Fruit fly (Drosophila melanogaster) whole organism, prepupa: Measurements from ENCODE around the gene Schip1.
A peak's percentile ranks its signal among the peaks of the same experiment; 100 is the strongest.

Source experiments
- CG10631 ChIP-seq: fragments of 200-800 bp; sonication (Bioruptor generic); optimal IDR thresholded peaks from 2 replicates; lab custom pipeline; 2016; ENCODE audit warnings: missing biosample characterization, missing genetic modification characterization
- CG10669 ChIP-seq: fragments of 200-800 bp; sonication (Bioruptor generic); optimal IDR thresholded peaks from 3 replicates; lab custom pipeline; 2018; ENCODE audit warnings: missing biosample characterization, mild to moderate bottlenecking, missing genetic modification characterization, moderate library complexity
- CG11762 ChIP-seq: fragments of 200-800 bp; sonication (Bioruptor generic); optimal IDR thresholded peaks from 3 replicates; lab custom pipeline; 2016; ENCODE audit warnings: missing biosample characterization, missing genetic modification characterization; ENCODE audit not compliant: insufficient read depth
- CG15336 ChIP-seq: fragments of 200-800 bp; sonication (Bioruptor generic); IDR thresholded peaks from 2 replicates; pipeline ENCODE4 v1.3.6; 2022; ENCODE audit warnings: missing biosample characterization, missing genetic modification characterization
- CG1621 ChIP-seq: fragments of 200-800 bp; sonication (Bioruptor generic); optimal IDR thresholded peaks from 3 replicates; lab custom pipeline; 2018; ENCODE audit warnings: missing biosample characterization, mild to moderate bottlenecking, missing genetic modification characterization
- CG16779 ChIP-seq: fragments of 200-800 bp; sonication (Bioruptor generic); optimal IDR thresholded peaks from 3 replicates; lab custom pipeline; 2017; ENCODE audit warnings: missing biosample characterization, mild to moderate bottlenecking, missing genetic modification characterization
- CG3032 ChIP-seq: fragments of 200-800 bp; optimal IDR thresholded peaks from 2 replicates; lab custom pipeline; 2019; ENCODE audit warnings: missing biosample characterization, mild to moderate bottlenecking, missing genetic modification characterization, moderate library complexity
- CG31627 ChIP-seq: fragments of 200-800 bp; sonication (Bioruptor generic); optimal IDR thresholded peaks from 3 replicates; lab custom pipeline; 2016; ENCODE audit warnings: missing biosample characterization, missing genetic modification characterization
- CG34406 ChIP-seq: fragments of 200-800 bp; sonication (Bioruptor generic); optimal IDR thresholded peaks from 3 replicates; lab custom pipeline; 2016; ENCODE audit warnings: missing biosample characterization, missing genetic modification characterization
- CG4318 ChIP-seq: fragments of 200-800 bp; sonication (Bioruptor generic); optimal IDR thresholded peaks from 3 replicates; lab custom pipeline; 2017; ENCODE audit warnings: missing biosample characterization, mild to moderate bottlenecking, missing genetic modification characterization
- CG6163 ChIP-seq: fragments of 200-800 bp; sonication (Bioruptor generic); IDR thresholded peaks from 3 replicates; pipeline ENCODE4 v1.3.6; 2022; ENCODE audit warnings: missing biosample characterization, missing genetic modification characterization
- CG6792 ChIP-seq: fragments of 200-800 bp; sonication (Bioruptor generic); optimal IDR thresholded peaks from 3 replicates; lab custom pipeline; 2016; ENCODE audit warnings: missing biosample characterization, missing genetic modification characterization
- CG6808 ChIP-seq: fragments of 200-800 bp; sonication (Bioruptor generic); optimal IDR thresholded peaks from 3 replicates; lab custom pipeline; 2017; ENCODE audit warnings: missing biosample characterization, missing genetic modification characterization, mild to moderate bottlenecking, moderate library complexity, missing genetic modification reagents
- CG6854 ChIP-seq: fragments of 200-800 bp; sonication (Bioruptor generic); optimal IDR thresholded peaks from 2 replicates; lab custom pipeline; 2017; ENCODE audit warnings: missing biosample characterization, mild to moderate bottlenecking, missing genetic modification characterization
- CG8119 ChIP-seq: fragments of 200-800 bp; sonication (Bioruptor generic); IDR thresholded peaks from 3 replicates; pipeline ENCODE4 v1.3.6; 2022; ENCODE audit warnings: missing biosample characterization, missing genetic modification characterization
- CG8632 ChIP-seq: fragments of 200-800 bp; sonication (Bioruptor generic); optimal IDR thresholded peaks from 3 replicates; lab custom pipeline; 2016; ENCODE audit warnings: missing biosample characterization, missing genetic modification characterization
- CG9139 ChIP-seq: fragments of 200-800 bp; sonication (Bioruptor generic); optimal IDR thresholded peaks from 3 replicates; lab custom pipeline; 2017; ENCODE audit warnings: missing biosample characterization, mild to moderate bottlenecking, missing genetic modification characterization
- Eip75B ChIP-seq: fragments of 200-800 bp; sonication (Bioruptor generic); optimal IDR thresholded peaks from 3 replicates; lab custom pipeline; 2016; ENCODE audit warnings: missing biosample characterization, missing genetic modification characterization
- Eip93F ChIP-seq: fragments of 200-800 bp; sonication (Bioruptor generic); optimal IDR thresholded peaks from 2 replicates; lab custom pipeline; 2016; ENCODE audit warnings: missing biosample characterization, mild to moderate bottlenecking, missing genetic modification characterization
- Ets96B ChIP-seq: fragments of 200-800 bp; optimal IDR thresholded peaks from 2 replicates; lab custom pipeline; 2019; ENCODE audit warnings: missing biosample characterization, mild to moderate bottlenecking, missing genetic modification characterization, moderate library complexity
- Gug ChIP-seq: fragments of 200-800 bp; sonication (Bioruptor generic); IDR thresholded peaks from 2 replicates; pipeline ENCODE4 v1.3.6; 2022; ENCODE audit warnings: missing biosample characterization, missing genetic modification characterization
- Hr38 ChIP-seq: sonication (Bioruptor generic); optimal IDR thresholded peaks from 2 replicates; lab custom pipeline; 2016; ENCODE audit warnings: missing biosample characterization, missing genetic modification characterization
- Hr39 ChIP-seq: fragments of 200-800 bp; sonication (Bioruptor generic); optimal IDR thresholded peaks from 2 replicates; lab custom pipeline; 2016; ENCODE audit warnings: missing biosample characterization, missing genetic modification characterization
- Hr4 ChIP-seq: fragments of 200-800 bp; sonication (Bioruptor generic); optimal IDR thresholded peaks from 3 replicates; lab custom pipeline; 2016; ENCODE audit warnings: missing biosample characterization, missing genetic modification characterization
- Met ChIP-seq: fragments of 200-800 bp; sonication (Bioruptor generic); optimal IDR thresholded peaks from 3 replicates; lab custom pipeline; 2016; ENCODE audit warnings: missing biosample characterization, missing genetic modification characterization
- Smox ChIP-seq: fragments of 200-800 bp; sonication (Bioruptor generic); optimal IDR thresholded peaks from 3 replicates; lab custom pipeline; 2016; ENCODE audit warnings: missing biosample characterization, missing genetic modification characterization
- Sox102F ChIP-seq: fragments of 200-800 bp; sonication (Bioruptor generic); optimal IDR thresholded peaks from 2 replicates; lab custom pipeline; 2016; ENCODE audit warnings: missing biosample characterization, mild to moderate bottlenecking, missing genetic modification characterization
- Sox14 ChIP-seq: fragments of 200-800 bp; sonication (Bioruptor generic); optimal IDR thresholded peaks from 3 replicates; lab custom pipeline; 2016; ENCODE audit warnings: missing biosample characterization, missing genetic modification characterization
- Sox15 ChIP-seq: fragments of 200-800 bp; sonication (Bioruptor generic); optimal IDR thresholded peaks from 3 replicates; lab custom pipeline; 2016; ENCODE audit warnings: missing biosample characterization, missing genetic modification characterization
- achi ChIP-seq: fragments of 200-800 bp; sonication (Bioruptor generic); optimal IDR thresholded peaks from 3 replicates; lab custom pipeline; 2016; ENCODE audit warnings: missing biosample characterization, missing genetic modification characterization
- acj6 ChIP-seq: fragments of 200-800 bp; sonication (Bioruptor generic); optimal IDR thresholded peaks from 3 replicates; lab custom pipeline; 2016; ENCODE audit warnings: missing biosample characterization, missing genetic modification characterization
- dac ChIP-seq: fragments of 200-800 bp; sonication (Bioruptor generic); optimal IDR thresholded peaks from 2 replicates; lab custom pipeline; 2017; ENCODE audit warnings: missing biosample characterization, mild to moderate bottlenecking, missing genetic modification characterization
- dsx ChIP-seq: fragments of 200-800 bp; optimal IDR thresholded peaks from 3 replicates; lab custom pipeline; 2019; ENCODE audit warnings: missing biosample characterization, mild to moderate bottlenecking, missing genetic modification characterization, moderate library complexity; ENCODE audit not compliant: poor library complexity, severe bottlenecking
- eg ChIP-seq: fragments of 200-800 bp; sonication (Bioruptor generic); IDR thresholded peaks from 3 replicates; pipeline ENCODE4 v1.3.6; 2022; ENCODE audit warnings: missing biosample characterization, missing genetic modification characterization
- esn ChIP-seq: fragments of 200-800 bp; sonication (Bioruptor generic); optimal IDR thresholded peaks from 2 replicates; lab custom pipeline; 2016; ENCODE audit warnings: missing biosample characterization, mild to moderate bottlenecking, missing genetic modification characterization, moderate library complexity
- fd85E ChIP-seq: fragments of 200-800 bp; sonication (Bioruptor generic); optimal IDR thresholded peaks from 3 replicates; lab custom pipeline; 2016; ENCODE audit warnings: missing biosample characterization, missing genetic modification characterization
- fkh ChIP-seq: fragments of 200-800 bp; sonication (Bioruptor generic); optimal IDR thresholded peaks from 3 replicates; lab custom pipeline; 2017; ENCODE audit warnings: missing biosample characterization, mild to moderate bottlenecking, missing genetic modification characterization, moderate library complexity
- net ChIP-seq: fragments of 200-800 bp; sonication (Bioruptor generic); optimal IDR thresholded peaks from 3 replicates; lab custom pipeline; 2016; ENCODE audit warnings: missing biosample characterization, missing genetic modification characterization
- pdm3 ChIP-seq: fragments of 200-800 bp; sonication (Bioruptor generic); optimal IDR thresholded peaks from 3 replicates; lab custom pipeline; 2016; ENCODE audit warnings: missing biosample characterization, missing genetic modification characterization
- spab ChIP-seq: fragments of 200-800 bp; sonication (Bioruptor generic); optimal IDR thresholded peaks from 2 replicates; lab custom pipeline; 2017; ENCODE audit warnings: missing biosample characterization, mild to moderate bottlenecking, missing genetic modification characterization, missing genetic modification reagents
- svp ChIP-seq: fragments of 200-800 bp; sonication (Bioruptor generic); peaks from one replicate; lab custom pipeline; 2016; ENCODE audit warnings: missing biosample characterization, missing genetic modification characterization
- topi ChIP-seq: fragments of 200-800 bp; sonication (Bioruptor generic); optimal IDR thresholded peaks from 3 replicates; lab custom pipeline; 2016; ENCODE audit warnings: missing biosample characterization, missing genetic modification characterization
- vri ChIP-seq: fragments of 200-800 bp; sonication (Bioruptor generic); optimal IDR thresholded peaks from 3 replicates; lab custom pipeline; 2016; ENCODE audit warnings: missing biosample characterization, mild to moderate bottlenecking, missing genetic modification characterization

The Schip1 gene

dm6 chr2L:10351130-10351529 is 20.2 kb upstream of the Schip1 start:
- TF ChIP-seq topi (GFP tag; lab: Kevin White, UChicago) (no peak), CG4318 (GFP tag; lab: Kevin White, UChicago) (no peak), Hr39 (GFP tag; lab: Kevin White, UChicago) (no peak), fd85E (GFP tag; lab: Kevin White, UChicago) (no peak), Smox (GFP tag; lab: Kevin White, UChicago) (no peak), Sox15 (no peak)

- TF ChIP-seq Gug (GFP tag; lab: Robert Waterston, UW) (no peak), spab (GFP tag; lab: Kevin White, UChicago) (no peak), dac (no peak), fkh (GFP tag; lab: Kevin White, UChicago) (no peak), Eip93F (GFP tag; lab: Kevin White, UChicago) (no peak), Hr4 (no peak), Ets96B (tag; lab: Kevin White, UChicago) (no peak), esn (GFP tag; lab: Kevin White, UChicago) (no peak), CG6808 (GFP tag; lab: Kevin White, UChicago) (no peak), CG1621 (tag; lab: Kevin White, UChicago) (no peak), Sox15 (no peak)
Measured at dm6 chr2L:10344029-10344606, 13.2 kb upstream of the Schip1 start, which contains the start of gene Frmd5. Gene Frmd5 (plus strand): TSS chr2L:10344442.

dm6 chr2L:10342471-10342870 is 11.6 kb upstream of the Schip1 start, which contains the start of gene Sps2:
Gene Sps2 (plus strand): TSS chr2L:10342594.
- TF ChIP-seq CG10631 (GFP tag; lab: Kevin White, UChicago): no peak
- TF ChIP-seq, all 60 proteins: peak for 0

- no peak for TF ChIP-seq net
- no peak for TF ChIP-seq CG6792 (GFP tag; lab: Kevin White, UChicago)
- no peak for TF ChIP-seq Hr39 (GFP tag; lab: Kevin White, UChicago)
- TF ChIP-seq CG31627 (GFP tag; lab: Kevin White, UChicago): no peak
- TF ChIP-seq CG6163 (GFP tag; lab: Robert Waterston, UW): no peak
- no peak for TF ChIP-seq CG11762 (GFP tag; lab: Kevin White, UChicago)
- peak; percentile 3 for TF ChIP-seq Sox14 (GFP tag; lab: Kevin White, UChicago)
- TF ChIP-seq dsx (GFP tag; lab: Kevin White, UChicago): peak; percentile 27
- peak; percentile 58 for TF ChIP-seq svp (GFP tag; lab: Kevin White, UChicago)
- peak; percentile 29 for TF ChIP-seq esn (GFP tag; lab: Kevin White, UChicago)
- TF ChIP-seq CG6854 (GFP tag; lab: Kevin White, UChicago): no peak
- peak; percentile 23 for TF ChIP-seq pdm3 (GFP tag; lab: Kevin White, UChicago)
- TF ChIP-seq vri (GFP tag; lab: Kevin White, UChicago): peak; percentile 35
- TF ChIP-seq CG15336 (GFP tag; lab: Robert Waterston, UW): no peak; the same call in 1 of the 2 replicates
- no peak for TF ChIP-seq CG10669 (GFP tag; lab: Kevin White, UChicago)
- peak; percentile 3 for TF ChIP-seq acj6 (GFP tag; lab: Kevin White, UChicago)
- peak; percentile 95 for TF ChIP-seq achi (GFP tag; lab: Kevin White, UChicago)
- no peak for TF ChIP-seq Hr38 (GFP tag; lab: Kevin White, UChicago)
- peak; percentile 50 for TF ChIP-seq Sox102F (GFP tag; lab: Kevin White, UChicago)
- peak; percentile 13 for TF ChIP-seq Met
- TF ChIP-seq Eip93F (GFP tag; lab: Kevin White, UChicago): peak; percentile 17
- no peak for TF ChIP-seq eg
- TF ChIP-seq CG10631 (GFP tag; lab: Kevin White, UChicago): peak; percentile 10
- no peak for TF ChIP-seq spab (GFP tag; lab: Kevin White, UChicago)
- no peak for TF ChIP-seq CG3032 (tag; lab: Kevin White, UChicago)
- no peak for TF ChIP-seq CG9139 (GFP tag; lab: Kevin White, UChicago)
- no peak for TF ChIP-seq CG1621 (tag; lab: Kevin White, UChicago)
- TF ChIP-seq Sox15: no peak
- TF ChIP-seq CG8632 (GFP tag; lab: Kevin White, UChicago): peak; percentile 25
- TF ChIP-seq dac: no peak
- peak; percentile 38 for TF ChIP-seq Eip75B (GFP tag; lab: Kevin White, UChicago)
- no peak for TF ChIP-seq fd85E (GFP tag; lab: Kevin White, UChicago)
- no peak for TF ChIP-seq CG8119 (GFP tag; lab: Robert Waterston, UW)
- peak; percentile 16 for TF ChIP-seq Hr4
- no peak for TF ChIP-seq CG34406 (GFP tag; lab: Kevin White, UChicago)
- no peak for TF ChIP-seq CG16779 (tag; lab: Kevin White, UChicago)
- TF ChIP-seq Ets96B (tag; lab: Kevin White, UChicago): peak; percentile 26
Measured at dm6 chr2L:10341405-10341804, 10.5 kb upstream of the Schip1 start, which contains the start of gene CG31715. Gene CG31715 (plus strand): TSS chr2L:10341616.
